Fruit fly (Drosophila melanogaster): ENCODE measurements around the gene rdgC.

DNA sequence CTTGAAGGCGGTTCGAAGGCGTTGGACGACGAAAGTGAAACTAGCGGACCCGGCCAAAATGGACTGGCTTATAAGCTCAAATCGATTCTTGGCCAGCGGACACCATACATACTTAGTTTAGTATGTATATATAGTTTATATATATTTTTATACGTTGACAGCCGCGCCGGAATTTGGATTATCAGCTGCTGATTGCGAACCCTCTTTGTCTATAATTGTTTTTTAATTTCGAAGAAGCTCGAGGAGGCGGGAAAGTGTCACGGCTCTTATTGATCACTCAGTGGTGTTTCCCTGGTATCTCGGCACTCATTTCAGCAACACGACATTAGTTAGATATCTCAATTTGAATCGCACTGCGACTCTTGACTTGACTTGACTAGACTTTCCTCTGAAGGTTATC lies 27.5 kb upstream of the rdgC start, which contains the start of gene CG6933:
- TF ChIP-seq CG14655 (GFP tag; optimal IDR thresholded peaks at IDR 0.05): no peak
- no peak for TF ChIP-seq CG17806 (tag; optimal IDR thresholded peaks at IDR 0.05)
- TF ChIP-seq CG4496 (GFP tag; IDR thresholded peaks at IDR 0.05): no peak
- TF ChIP-seq CG34367 (tag; optimal IDR thresholded peaks at IDR 0.05): no peak
- TF ChIP-seq EcR (GFP tag; optimal IDR thresholded peaks at IDR 0.05): no peak
- TF ChIP-seq CG8301 (tag; optimal IDR thresholded peaks at IDR 0.05): no peak
- no peak for TF ChIP-seq Pif1B (GFP tag; optimal IDR thresholded peaks at IDR 0.05)
